Worm (Caenorhabditis elegans) whole organism, L4/young adult: ENCODE results near the gene Y54H5A.2.

Experiments
- W03F9.2 ChIP-seq: fragments of 150-350 bp; optimal IDR thresholded peaks from 2 replicates; lab custom pipeline; 2014; ENCODE audit warnings: missing biosample characterization, missing genetic modification characterization
- dao-5 ChIP-seq: sonication (generic microtip); optimal IDR thresholded peaks from 2 replicates; lab custom pipeline; 2016; ENCODE audit warnings: missing genotype, missing genetic modification characterization, moderate library complexity, missing compliant biosample characterization
- him-1 ChIP-seq: sonication (generic microtip); optimal IDR thresholded peaks from 2 replicates; lab custom pipeline; 2016; ENCODE audit warnings: missing genotype, missing genetic modification reagents, missing genetic modification characterization, missing compliant biosample characterization

DNA sequence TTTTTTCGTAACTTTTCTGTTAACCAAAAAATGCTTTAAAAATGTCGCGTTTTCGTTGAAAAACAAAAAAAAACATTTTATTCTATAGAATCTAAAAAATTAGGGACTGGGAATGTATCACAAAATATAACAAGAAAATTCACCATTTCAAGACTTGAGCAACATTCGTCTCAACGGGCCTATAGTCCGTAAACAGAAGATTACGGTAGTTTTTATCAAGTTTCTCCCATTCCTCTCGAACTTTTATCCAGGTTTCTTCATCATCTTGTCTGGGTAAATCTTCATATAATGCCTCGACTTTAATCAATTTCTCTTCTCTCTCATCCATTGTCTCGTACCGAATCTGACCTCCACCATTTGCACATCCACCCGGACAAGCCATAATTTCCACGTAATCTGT, 6.0 kb upstream of the Y54H5A.2 start:
- TF ChIP-seq dao-5 (tag; lab: Kevin White, UChicago) = no peak
- TF ChIP-seq him-1 (tag; lab: Kevin White, UChicago) = no peak
- no peak for TF ChIP-seq W03F9.2 (tag; lab: Kevin White, UChicago)
